Fruit fly (Drosophila melanogaster) whole organism, embryonic: ENCODE results near the gene sob.

Experiments
- Adf1 ChIP-seq: fragments of 200-800 bp; sonication (Bioruptor generic); IDR thresholded peaks from 2 replicates; pipeline ENCODE4 v1.3.6; 2022; ENCODE audit warnings: missing biosample characterization, missing genetic modification characterization
- BtbVII ChIP-seq: fragments of 200-800 bp; sonication (Bioruptor generic); optimal IDR thresholded peaks from 3 replicates; lab custom pipeline; 2017; ENCODE audit warnings: missing biosample characterization, mild to moderate bottlenecking, missing genetic modification characterization
- CG10209 ChIP-seq: fragments of 200-800 bp; sonication (Bioruptor generic); optimal IDR thresholded peaks from 3 replicates; lab custom pipeline; 2017; ENCODE audit warnings: missing biosample characterization, mild to moderate bottlenecking, missing genetic modification characterization, missing genetic modification reagents
- CG11695 ChIP-seq: fragments of 200-800 bp; sonication (Bioruptor generic); IDR thresholded peaks from 3 replicates; pipeline ENCODE4 v1.3.6; 2022; ENCODE audit warnings: missing biosample characterization, missing genetic modification characterization
- CG12219 ChIP-seq: fragments of 200-800 bp; sonication (Bioruptor generic); optimal IDR thresholded peaks from 3 replicates; lab custom pipeline; 2018; ENCODE audit warnings: missing biosample characterization, mild to moderate bottlenecking, missing genetic modification characterization
- CG17361 ChIP-seq: fragments of 200-800 bp; sonication (Bioruptor generic); IDR thresholded peaks from 3 replicates; pipeline ENCODE4 v1.3.6; 2022; ENCODE audit warnings: missing biosample characterization, missing genetic modification characterization
- CG17385 ChIP-seq: fragments of 200-800 bp; sonication (Bioruptor generic); optimal IDR thresholded peaks from 3 replicates; lab custom pipeline; 2018; ENCODE audit warnings: missing biosample characterization, mild to moderate bottlenecking, missing genetic modification characterization
- CG17829 ChIP-seq: fragments of 200-800 bp; optimal IDR thresholded peaks from 2 replicates; lab custom pipeline; 2019; ENCODE audit warnings: missing biosample characterization, mild to moderate bottlenecking, missing genetic modification characterization, moderate library complexity
- CG17912 ChIP-seq: fragments of 200-800 bp; sonication (Bioruptor generic); optimal IDR thresholded peaks from 2 replicates; lab custom pipeline; 2018; ENCODE audit warnings: missing biosample characterization, mild to moderate bottlenecking, missing genetic modification characterization
- CG18764 ChIP-seq: fragments of 200-800 bp; sonication (Bioruptor generic); optimal IDR thresholded peaks from 3 replicates; lab custom pipeline; 2016; ENCODE audit warnings: missing biosample characterization, missing genetic modification characterization
- CG31224 ChIP-seq: fragments of 200-800 bp; sonication (Bioruptor generic); IDR thresholded peaks from 2 replicates; pipeline ENCODE4 v1.3.6; 2022; ENCODE audit warnings: missing biosample characterization, missing genetic modification characterization
- CG32772 ChIP-seq: fragments of 200-800 bp; sonication (Bioruptor generic); IDR thresholded peaks from 2 replicates; pipeline ENCODE4 v1.3.6; 2022; ENCODE audit warnings: missing biosample characterization, missing genetic modification characterization
- CG34376 ChIP-seq: fragments of 200-800 bp; sonication (Bioruptor generic); optimal IDR thresholded peaks from 2 replicates; lab custom pipeline; 2018; ENCODE audit warnings: missing biosample characterization, mild to moderate bottlenecking, missing genetic modification characterization
- CG3726 ChIP-seq: fragments of 200-800 bp; sonication (Bioruptor generic); IDR thresholded peaks from 3 replicates; pipeline ENCODE4, ENCODE4 v1.3.6; 2022; ENCODE audit warnings: missing biosample characterization, missing genetic modification characterization
- CG42726 ChIP-seq: fragments of 200-800 bp; sonication (Bioruptor generic); IDR thresholded peaks from 2 replicates; pipeline ENCODE4 v1.3.6; 2022; ENCODE audit warnings: missing biosample characterization, missing genetic modification characterization; ENCODE audit not compliant: partially characterized antibody
- CG6689 ChIP-seq: fragments of 200-800 bp; sonication (Bioruptor generic); IDR thresholded peaks from 2 replicates; pipeline ENCODE4 v1.3.6; 2022; ENCODE audit warnings: missing biosample characterization, missing genetic modification characterization
- CG8924 ChIP-seq: fragments of 200-800 bp; optimal IDR thresholded peaks from 3 replicates; lab custom pipeline; 2019; ENCODE audit warnings: missing biosample characterization, mild to moderate bottlenecking, missing genetic modification characterization, moderate library complexity
- Drgx ChIP-seq: fragments of 200-800 bp; sonication (Bioruptor generic); IDR thresholded peaks from 2 replicates; pipeline ENCODE4 v1.3.6; 2022; ENCODE audit warnings: missing biosample characterization, missing genetic modification characterization
- HLH4C ChIP-seq: fragments of 200-800 bp; sonication (Bioruptor generic); IDR thresholded peaks from 3 replicates; pipeline ENCODE4 v1.3.6; 2022; ENCODE audit warnings: missing biosample characterization, missing genetic modification characterization; ENCODE audit not compliant: partially characterized antibody
- HLH54F ChIP-seq: fragments of 200-800 bp; sonication (Bioruptor generic); optimal IDR thresholded peaks from 3 replicates; lab custom pipeline; 2016; ENCODE audit warnings: missing biosample characterization, missing genetic modification characterization
- Max ChIP-seq: fragments of 200-800 bp; sonication (Bioruptor generic); optimal IDR thresholded peaks from 2 replicates; lab custom pipeline; 2016; ENCODE audit warnings: missing biosample characterization, mild to moderate bottlenecking, missing genetic modification characterization
- Myb ChIP-seq: fragments of 200-800 bp; sonication (Bioruptor generic); optimal IDR thresholded peaks from 2 replicates; lab custom pipeline; 2016; ENCODE audit warnings: missing biosample characterization, missing genetic modification characterization
- NFAT ChIP-seq: fragments of 200-800 bp; sonication (Bioruptor generic); IDR thresholded peaks from 2 replicates; pipeline ENCODE4 v1.3.6; 2022; ENCODE audit warnings: missing biosample characterization, missing genetic modification characterization
- Neu2 ChIP-seq: fragments of 200-800 bp; sonication (Bioruptor generic); optimal IDR thresholded peaks from 3 replicates; lab custom pipeline; 2016; ENCODE audit warnings: missing biosample characterization, missing genetic modification characterization, borderline replicate concordance
- Rfx ChIP-seq: fragments of 200-800 bp; sonication (Bioruptor generic); IDR thresholded peaks from 2 replicates; pipeline ENCODE4 v1.3.6; 2022; ENCODE audit warnings: missing biosample characterization, missing genetic modification characterization
- Spps ChIP-seq: fragments of 200-800 bp; sonication (Bioruptor generic); optimal IDR thresholded peaks from 2 replicates; lab custom pipeline; 2018; ENCODE audit warnings: missing biosample characterization, mild to moderate bottlenecking, missing genetic modification characterization
- Trl ChIP-seq, 3 experiments: fragments of >200 bp in 2 of 3; fragments of 200-800 bp in 1 of 3; sonication (Bioruptor generic) in 1 of 3; optimal IDR thresholded peaks; 2 replicates in 1 of 3; 3 replicates in 2 of 3; lab custom pipeline; 2016 to 2017; ENCODE audit warnings: missing biosample characterization in 1 of 3, missing genetic modification characterization in 1 of 3
- Usf ChIP-seq: fragments of 200-800 bp; sonication (Bioruptor generic); optimal IDR thresholded peaks from 2 replicates; lab custom pipeline; 2017; ENCODE audit warnings: missing genotype, missing biosample characterization, missing genetic modification characterization
- ac ChIP-seq: fragments of 200-800 bp; sonication (Bioruptor generic); optimal IDR thresholded peaks from 3 replicates; lab custom pipeline; 2017; ENCODE audit warnings: missing biosample characterization, mild to moderate bottlenecking, missing genetic modification characterization
- aop ChIP-seq: fragments of 200-800 bp; sonication (Bioruptor generic); IDR thresholded peaks from 2 replicates; pipeline ENCODE4 v1.3.6; 2022; ENCODE audit warnings: missing biosample characterization, missing genetic modification characterization
- crol ChIP-seq: fragments of 200-800 bp; sonication (Bioruptor generic); IDR thresholded peaks from 2 replicates; pipeline ENCODE4 v1.3.6; 2022; ENCODE audit warnings: missing biosample characterization, missing genetic modification characterization
- fd64A ChIP-seq: fragments of 200-800 bp; sonication (Bioruptor generic); optimal IDR thresholded peaks from 3 replicates; lab custom pipeline; 2018; ENCODE audit warnings: missing biosample characterization, mild to moderate bottlenecking, missing genetic modification characterization
- fd96Cb ChIP-seq: fragments of 200-800 bp; sonication (Bioruptor generic); optimal IDR thresholded peaks from 2 replicates; lab custom pipeline; 2018; ENCODE audit warnings: missing biosample characterization, mild to moderate bottlenecking, missing genetic modification characterization, moderate library complexity
- ftz-f1 ChIP-seq: fragments of 200-800 bp; sonication (Bioruptor generic); optimal IDR thresholded peaks from 2 replicates; lab custom pipeline; 2016; ENCODE audit warnings: missing biosample characterization, missing genetic modification characterization
- gce ChIP-seq: fragments of 200-800 bp; sonication (Bioruptor generic); IDR thresholded peaks from 3 replicates; pipeline ENCODE4 v1.3.6; 2022; ENCODE audit warnings: missing biosample characterization, missing genetic modification characterization
- hb ChIP-seq: fragments of 200-800 bp; sonication (Bioruptor generic); IDR thresholded peaks from 3 replicates; pipeline ENCODE4 v1.3.6; 2022; ENCODE audit warnings: missing biosample characterization, missing genetic modification characterization; ENCODE audit not compliant: partially characterized antibody
- ind ChIP-seq: fragments of 200-800 bp; sonication (Bioruptor generic); optimal IDR thresholded peaks from 3 replicates; lab custom pipeline; 2016; ENCODE audit warnings: missing biosample characterization, missing genetic modification characterization
- kah ChIP-seq: fragments of 200-800 bp; sonication (Bioruptor generic); optimal IDR thresholded peaks from 2 replicates; lab custom pipeline; 2018; ENCODE audit warnings: missing biosample characterization, mild to moderate bottlenecking, missing genetic modification characterization
- klu ChIP-seq: fragments of 200-800 bp; sonication (Bioruptor generic); IDR thresholded peaks from 2 replicates; pipeline ENCODE4 v1.3.6; 2022; ENCODE audit warnings: missing biosample characterization, missing genetic modification characterization
- kni ChIP-seq: fragments of 200-800 bp; sonication (Bioruptor generic); optimal IDR thresholded peaks from 3 replicates; lab custom pipeline; 2017; ENCODE audit warnings: mild to moderate bottlenecking, missing biosample characterization, missing genetic modification reagents, missing genetic modification characterization
- mirr ChIP-seq: fragments of 200-800 bp; sonication (Bioruptor generic); optimal IDR thresholded peaks from 3 replicates; lab custom pipeline; 2018; ENCODE audit warnings: missing biosample characterization, mild to moderate bottlenecking, missing genetic modification characterization
- onecut ChIP-seq: fragments of 200-800 bp; sonication (Bioruptor generic); IDR thresholded peaks from 2 replicates; pipeline ENCODE4 v1.3.6; 2022; ENCODE audit warnings: missing biosample characterization, missing genetic modification characterization
- org-1 ChIP-seq: fragments of 200-800 bp; sonication (Bioruptor generic); optimal IDR thresholded peaks from 2 replicates; lab custom pipeline; 2017; ENCODE audit warnings: missing biosample characterization, missing genetic modification characterization
- slbo ChIP-seq: fragments of 200-800 bp; sonication (Bioruptor generic); IDR thresholded peaks from 2 replicates; pipeline ENCODE4 v1.3.6; 2022; ENCODE audit warnings: missing biosample characterization, missing genetic modification characterization
- stc ChIP-seq: fragments of 200-800 bp; sonication (Bioruptor generic); IDR thresholded peaks from 2 replicates; pipeline ENCODE4 v1.3.6; 2022; ENCODE audit warnings: missing biosample characterization, missing genetic modification characterization
- tgo ChIP-seq: fragments of 200-800 bp; sonication (Bioruptor generic); IDR thresholded peaks from 3 replicates; pipeline ENCODE4 v1.3.6; 2022; ENCODE audit warnings: missing biosample characterization, missing genetic modification characterization
- vnd ChIP-seq: fragments of 200-800 bp; sonication (Bioruptor generic); IDR thresholded peaks from 3 replicates; pipeline ENCODE4 v1.3.6; 2022; ENCODE audit warnings: missing biosample characterization, missing genetic modification characterization; ENCODE audit not compliant: partially characterized antibody
- vvl ChIP-seq: fragments of 200-800 bp; sonication (Bioruptor generic); IDR thresholded peaks from 2 replicates; pipeline ENCODE4 v1.3.6; 2022; ENCODE audit warnings: missing biosample characterization, missing genetic modification characterization
- yki ChIP-seq: fragments of >200 bp; optimal IDR thresholded peaks from 3 replicates; lab custom pipeline; 2018
- z ChIP-seq: fragments of 200-800 bp; sonication (Bioruptor generic); IDR thresholded peaks from 3 replicates; pipeline ENCODE4 v1.3.6; 2022; ENCODE audit warnings: missing biosample characterization, missing genetic modification characterization

The sob gene

dm6 chr2L:3580668-3581172, at the start of gene sob (continued):
- TF ChIP-seq ac (GFP tag; lab: Kevin White, UChicago) = peak; percentile 52
- peak; percentile 59; the same call in 1 of the 3 replicates for TF ChIP-seq CG11695 (GFP tag; lab: Robert Waterston, UW)
- no peak for TF ChIP-seq CG10209 (GFP tag; lab: Kevin White, UChicago)
- peak; percentile 69 for TF ChIP-seq kni (GFP tag; lab: Kevin White, UChicago)
- TF ChIP-seq CG6689 (GFP tag; lab: Robert Waterston, UW) = peak; percentile 43; the same call in 1 of the 2 replicates
- TF ChIP-seq vnd (GFP tag; lab: Robert Waterston, UW) = 0 out of 3 replicates have a peak, but pooled peaks have one; percentile 21
- TF ChIP-seq gce = 0 out of 3 replicates have a peak, but pooled peaks have one; percentile 8
- peak; percentile 100 for TF ChIP-seq yki
- TF ChIP-seq CG17385 = peak; percentile 84
- TF ChIP-seq ftz-f1 (GFP tag; lab: Kevin White, UChicago) = peak; percentile 4
- TF ChIP-seq z (GFP tag; lab: Robert Waterston, UW) = peak; percentile 95
- 0 out of 3 replicates have a peak, but pooled peaks have one; percentile 16 for TF ChIP-seq HLH4C (GFP tag; lab: Robert Waterston, UW)
- peak; percentile 45; the same call in 1 of the 2 replicates for TF ChIP-seq Drgx
- no peak for TF ChIP-seq Usf
- peak; percentile 38; the same call in 1 of the 2 replicates for TF ChIP-seq stc (GFP tag; lab: Robert Waterston, UW)
- peak; percentile 61 for TF ChIP-seq crol
- peak; percentile 35 for TF ChIP-seq BtbVII (GFP tag; lab: Kevin White, UChicago)
- TF ChIP-seq Rfx (GFP tag; lab: Robert Waterston, UW) = peak; percentile 38; the same call in 1 of the 2 replicates
- TF ChIP-seq vvl = peak; percentile 53; the same call in 1 of the 2 replicates
- no peak for TF ChIP-seq HLH54F (GFP tag; lab: Kevin White, UChicago)
- peak; percentile 53 for TF ChIP-seq mirr (GFP tag; lab: Kevin White, UChicago)
- peak; percentile 3 for TF ChIP-seq CG17829 (tag; lab: Kevin White, UChicago)
- TF ChIP-seq CG8924 (tag; lab: Kevin White, UChicago) = peak; percentile 25
- TF ChIP-seq NFAT = 0 out of 2 replicates have a peak, but pooled peaks have one; percentile 9
- TF ChIP-seq CG12219 (GFP tag; lab: Kevin White, UChicago) = peak; percentile 8
- TF ChIP-seq klu = peak; percentile 20; the same call in 1 of the 2 replicates
- TF ChIP-seq onecut = 0 out of 2 replicates have a peak, but pooled peaks have one; percentile 7
- 0 out of 2 replicates have a peak, but pooled peaks have one; percentile 24 for TF ChIP-seq CG42726
- TF ChIP-seq Max (GFP tag; lab: Kevin White, UChicago) = no peak
- TF ChIP-seq Adf1 (GFP tag; lab: Robert Waterston, UW) = 0 out of 2 replicates have a peak, but pooled peaks have one; percentile 14
- TF ChIP-seq fd64A (GFP tag; lab: Kevin White, UChicago) = no peak

dm6 chr2L:3629466-3629865, 48.9 kb upstream of the sob start:
- TF ChIP-seq gce = no peak
- TF ChIP-seq CG17361 (GFP tag; lab: Robert Waterston, UW) = 0 out of 3 replicates have a peak, but pooled peaks have one; percentile 21
- peak; percentile 7 for TF ChIP-seq org-1 (GFP tag; lab: Kevin White, UChicago)
- no peak for TF ChIP-seq kah (GFP tag; lab: Kevin White, UChicago)
- no peak for TF ChIP-seq Trl (optimal IDR thresholded peaks at IDR 0.05; lab: Kevin White, UChicago)
- no peak for TF ChIP-seq Trl (GFP tag; optimal IDR thresholded peaks at IDR 0.05; lab: Kevin White, UChicago)
- TF ChIP-seq aop (GFP tag; lab: Robert Waterston, UW) = no peak
- TF ChIP-seq fd96Cb (tag; lab: Kevin White, UChicago) = no peak
- TF ChIP-seq CG17912 (GFP tag; lab: Kevin White, UChicago) = no peak
- TF ChIP-seq hb (GFP tag; lab: Robert Waterston, UW) = no peak
- TF ChIP-seq slbo = peak; percentile 75
- TF ChIP-seq CG34376 = no peak
- TF ChIP-seq CG3726 = no peak
- no peak for TF ChIP-seq Neu2 (GFP tag; lab: Kevin White, UChicago)
- TF ChIP-seq CG32772 (GFP tag; lab: Robert Waterston, UW) = 0 out of 2 replicates have a peak, but pooled peaks have one; percentile 8
- no peak for TF ChIP-seq Spps
- no peak for TF ChIP-seq CG10209 (GFP tag; lab: Kevin White, UChicago)
- TF ChIP-seq ind (GFP tag; lab: Kevin White, UChicago) = peak; percentile 38
- TF ChIP-seq CG31224 (GFP tag; lab: Robert Waterston, UW) = peak; percentile 49
- 0 out of 2 replicates have a peak, but pooled peaks have one; percentile 6 for TF ChIP-seq stc (GFP tag; lab: Robert Waterston, UW)
- no peak for TF ChIP-seq CG18764
- TF ChIP-seq tgo = no peak; the same call in 2 of the 3 replicates
- no peak for TF ChIP-seq Myb (GFP tag; lab: Kevin White, UChicago)
